Worm (Caenorhabditis elegans) whole organism, mixed stage, embryonic: Measurements from ENCODE around the gene dpf-6.
A peak's percentile ranks its signal among the peaks of the same experiment; 100 is the strongest.

Source experiments
- M03D4.4 ChIP-seq: sonication (generic microtip); optimal IDR thresholded peaks from 2 replicates; lab custom pipeline; 2017; ENCODE audit warnings: mild to moderate bottlenecking, missing genetic modification characterization, missing compliant biosample characterization
- bed-3 ChIP-seq: fragments of 200-800 bp; sonication (Bioruptor generic); optimal IDR thresholded peaks from 3 replicates; lab custom pipeline; 2018; ENCODE audit warnings: mild to moderate bottlenecking, missing genetic modification characterization, moderate library complexity, missing compliant biosample characterization
- blmp-1 ChIP-seq: fragments of 150-350 bp; optimal IDR thresholded peaks from 2 replicates; lab custom pipeline; 2014; ENCODE audit warnings: missing biosample characterization, missing genetic modification characterization
- ceh-39 ChIP-seq: fragments of 150-350 bp; optimal IDR thresholded peaks from 2 replicates; lab custom pipeline; 2014; ENCODE audit warnings: missing biosample characterization, missing genetic modification characterization
- ceh-43 ChIP-seq: fragments of 200-800 bp; sonication (Bioruptor generic); optimal IDR thresholded peaks from 2 replicates; lab custom pipeline; 2018; ENCODE audit warnings: mild to moderate bottlenecking, missing genetic modification characterization, moderate library complexity, missing compliant biosample characterization
- ceh-83 ChIP-seq: fragments of 200-800 bp; sonication (Bioruptor generic); optimal IDR thresholded peaks from 2 replicates; lab custom pipeline; 2018; ENCODE audit warnings: mild to moderate bottlenecking, missing genetic modification characterization, missing compliant biosample characterization
- ces-1 ChIP-seq: fragments of 150-350 bp; optimal IDR thresholded peaks from 2 replicates; lab custom pipeline; 2014; ENCODE audit warnings: missing biosample characterization, missing genetic modification reagents, missing genetic modification characterization
- cnd-1 ChIP-seq: fragments of 200-800 bp; sonication (Bioruptor generic); optimal IDR thresholded peaks from 2 replicates; lab custom pipeline; 2018; ENCODE audit warnings: mild to moderate bottlenecking, missing genetic modification characterization, missing compliant biosample characterization
- drap-1 ChIP-seq: fragments of 200-800 bp; sonication (Bioruptor generic); optimal IDR thresholded peaks from 3 replicates; lab custom pipeline; 2018; ENCODE audit warnings: mild to moderate bottlenecking, missing genetic modification characterization, missing compliant biosample characterization
- elt-1 ChIP-seq: sonication (generic microtip); optimal IDR thresholded peaks from 2 replicates; lab custom pipeline; 2017; ENCODE audit warnings: missing genetic modification characterization, mild to moderate bottlenecking, missing compliant biosample characterization, antibody characterized with exemption, moderate library complexity, borderline replicate concordance; ENCODE audit not compliant: insufficient read depth
- elt-3 ChIP-seq: fragments of 150-350 bp; optimal IDR thresholded peaks from 2 replicates; lab custom pipeline; 2014; ENCODE audit warnings: missing biosample characterization, missing genetic modification characterization
- flh-1 ChIP-seq: fragments of 200-800 bp; sonication (Bioruptor generic); optimal IDR thresholded peaks from 2 replicates; lab custom pipeline; 2018; ENCODE audit warnings: mild to moderate bottlenecking, missing genetic modification characterization, moderate library complexity, missing compliant biosample characterization
- ham-2 ChIP-seq: fragments of 200-800 bp; sonication (Bioruptor generic); optimal IDR thresholded peaks from 2 replicates; lab custom pipeline; 2018; ENCODE audit warnings: mild to moderate bottlenecking, missing genetic modification characterization, missing compliant biosample characterization
- hlh-1 ChIP-seq: fragments of 150-350 bp; optimal IDR thresholded peaks from 2 replicates; lab custom pipeline; 2014; ENCODE audit warnings: missing biosample characterization, missing genetic modification reagents, missing genetic modification characterization
- lin-13 ChIP-seq: fragments of 150-350 bp; optimal IDR thresholded peaks from 2 replicates; lab custom pipeline; 2014; ENCODE audit warnings: missing biosample characterization, missing genetic modification characterization
- lin-32 ChIP-seq: fragments of 200-800 bp; sonication (Bioruptor generic); optimal IDR thresholded peaks from 2 replicates; lab custom pipeline; 2018; ENCODE audit warnings: mild to moderate bottlenecking, missing genetic modification characterization, missing compliant biosample characterization
- lsy-2 ChIP-seq: fragments of 150-350 bp; optimal IDR thresholded peaks from 2 replicates; lab custom pipeline; 2014; ENCODE audit warnings: missing biosample characterization, missing genetic modification characterization
- mab-5 ChIP-seq: fragments of 150-350 bp; optimal IDR thresholded peaks from 2 replicates; lab custom pipeline; 2014; ENCODE audit warnings: missing biosample characterization, missing genetic modification characterization
- mep-1 ChIP-seq: fragments of 150-350 bp; optimal IDR thresholded peaks from 2 replicates; lab custom pipeline; 2017; ENCODE audit warnings: missing biosample characterization, missing genetic modification reagents, missing genetic modification characterization, inconsistent platforms
- mls-2 ChIP-seq: sonication (generic microtip); optimal IDR thresholded peaks from 2 replicates; lab custom pipeline; 2016; ENCODE audit warnings: mild to moderate bottlenecking, missing genetic modification characterization, moderate library complexity, missing compliant biosample characterization
- nhr-12 ChIP-seq: fragments of 150-350 bp; optimal IDR thresholded peaks from 2 replicates; lab custom pipeline; 2014; ENCODE audit warnings: missing biosample characterization, missing genetic modification characterization
- nhr-2 ChIP-seq: fragments of 150-350 bp; optimal IDR thresholded peaks from 2 replicates; lab custom pipeline; 2014; ENCODE audit warnings: missing biosample characterization, missing genetic modification characterization
- nhr-237 ChIP-seq: fragments of 150-350 bp; optimal IDR thresholded peaks from 2 replicates; lab custom pipeline; 2014; ENCODE audit warnings: missing biosample characterization, missing genetic modification characterization
- nhr-28 ChIP-seq: fragments of 150-350 bp; optimal IDR thresholded peaks from 2 replicates; lab custom pipeline; 2014; ENCODE audit warnings: missing biosample characterization, missing genetic modification characterization
- nhr-76 ChIP-seq: sonication (generic microtip); optimal IDR thresholded peaks from 2 replicates; lab custom pipeline; 2017; ENCODE audit warnings: missing biosample characterization, missing genetic modification characterization
- pha-4 ChIP-seq: fragments of 150-350 bp; optimal IDR thresholded peaks from 2 replicates; lab custom pipeline; 2018; ENCODE audit warnings: missing biosample characterization, missing genetic modification reagents, missing genetic modification characterization
- sem-2 ChIP-seq: fragments of 200-800 bp; sonication (Bioruptor generic); optimal IDR thresholded peaks from 2 replicates; lab custom pipeline; 2018; ENCODE audit warnings: mild to moderate bottlenecking, missing genetic modification characterization, missing compliant biosample characterization
- snpc-4 ChIP-seq: fragments of 150-350 bp; optimal IDR thresholded peaks from 2 replicates; lab custom pipeline; 2014; ENCODE audit warnings: missing biosample characterization, missing genetic modification characterization
- sptf-1 ChIP-seq: sonication (generic microtip); optimal IDR thresholded peaks from 2 replicates; lab custom pipeline; 2017; ENCODE audit warnings: mild to moderate bottlenecking, missing genetic modification characterization, moderate library complexity, missing compliant biosample characterization
- tbx-8 ChIP-seq: fragments of 200-800 bp; sonication (Bioruptor generic); optimal IDR thresholded peaks from 2 replicates; lab custom pipeline; 2018; ENCODE audit warnings: mild to moderate bottlenecking, missing genetic modification characterization, moderate library complexity, missing compliant biosample characterization
- unc-120 ChIP-seq: sonication (generic microtip); optimal IDR thresholded peaks from 2 replicates; lab custom pipeline; 2017; ENCODE audit warnings: missing genetic modification characterization, missing compliant biosample characterization; ENCODE audit not compliant: poor library complexity, severe bottlenecking
- unc-39 ChIP-seq: fragments of 150-350 bp; optimal IDR thresholded peaks from 2 replicates; lab custom pipeline; 2014; ENCODE audit warnings: missing biosample characterization, missing genetic modification characterization
- unc-62 ChIP-seq: fragments of 150-350 bp; optimal IDR thresholded peaks from 2 replicates; lab custom pipeline; 2014; ENCODE audit warnings: missing biosample characterization, missing genetic modification reagents, missing genetic modification characterization
- zip-8 ChIP-seq: fragments of 150-350 bp; optimal IDR thresholded peaks from 2 replicates; lab custom pipeline; 2014; ENCODE audit warnings: missing biosample characterization, missing genetic modification characterization
- ztf-11 ChIP-seq: fragments of 150-350 bp; optimal IDR thresholded peaks from 2 replicates; lab custom pipeline; 2014; ENCODE audit warnings: missing biosample characterization, missing genetic modification characterization

The dpf-6 gene

DNA sequence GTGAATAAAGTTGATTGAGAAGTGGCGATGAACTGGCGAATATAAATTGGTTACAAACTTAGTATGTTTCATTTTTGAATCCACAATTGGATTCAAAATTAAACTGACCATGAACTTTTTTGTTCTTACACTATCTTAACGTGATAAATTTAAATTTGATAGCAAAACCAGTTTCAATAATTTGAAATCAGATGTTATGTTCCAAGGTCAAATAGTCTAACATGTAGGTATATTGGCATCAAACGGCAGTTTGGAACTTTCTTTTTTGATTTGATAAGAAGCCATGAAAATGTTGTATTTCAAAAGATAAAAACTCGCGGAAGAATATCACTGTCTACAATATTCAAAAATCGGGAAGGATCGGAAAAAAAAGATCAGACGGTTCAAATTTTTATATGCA, 2.0 kb upstream of the dpf-6 start:
- TF ChIP-seq drap-1 (GFP tag; lab: Kevin White, UChicago) (no peak), ceh-83 (GFP tag; lab: Kevin White, UChicago) (no peak), mep-1 (tag; lab: Kevin White, UChicago) (no peak), unc-62 (no peak), nhr-76 (tag; lab: Kevin White, UChicago) (no peak), zip-8 (tag; lab: Kevin White, UChicago) (no peak), tbx-8 (GFP tag; lab: Kevin White, UChicago) (no peak), unc-120 (tag; lab: Kevin White, UChicago) (no peak)

DNA sequence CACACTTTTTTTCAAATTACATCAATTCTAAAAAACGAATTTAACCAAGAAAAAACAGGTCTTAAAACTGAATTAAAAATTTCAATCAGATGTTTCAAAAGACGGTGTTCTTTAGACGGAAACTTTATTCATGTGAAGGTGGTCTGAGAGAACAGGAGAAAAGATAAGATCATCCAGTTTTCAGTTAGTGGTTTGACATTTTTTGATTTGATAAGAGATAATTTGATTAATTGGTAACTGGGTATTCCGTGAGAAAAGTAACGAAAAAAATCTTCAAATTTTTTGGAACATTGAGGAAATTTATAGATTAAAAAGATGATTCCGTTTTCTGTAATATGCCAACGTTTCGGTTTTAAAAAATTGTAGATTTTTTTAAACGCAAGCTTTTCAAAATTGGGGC, 1.5 kb upstream of the dpf-6 start:
- TF ChIP-seq ceh-43 (GFP tag; lab: Kevin White, UChicago) = no peak

DNA sequence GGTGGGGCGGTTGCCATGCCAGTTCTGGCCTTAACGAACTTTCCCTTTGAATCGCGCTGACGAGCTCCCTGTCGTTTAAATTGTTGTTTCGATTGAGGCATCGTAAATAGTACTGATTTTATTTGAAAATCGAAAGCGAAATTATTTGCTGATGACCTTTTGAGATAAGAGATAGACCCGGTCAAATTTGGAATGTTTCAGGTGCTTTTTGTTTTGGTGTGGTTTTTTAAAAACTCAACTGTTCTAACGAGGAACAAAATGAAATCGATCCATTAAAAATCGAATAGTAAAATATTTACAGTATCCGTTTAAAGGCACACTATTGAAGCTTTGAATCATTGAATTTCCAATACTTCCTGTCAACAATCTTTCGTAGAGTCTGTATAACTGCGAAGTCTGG, 4.7 kb downstream of the dpf-6 start, which contains the start of gene K12H4.6:
Gene K12H4.6, minus strand, starts transcription at position 101 of the 400 bp plus-strand sequence.
- TF ChIP-seq zip-8 (tag; lab: Kevin White, UChicago) (no peak), cnd-1 (tag; lab: Kevin White, UChicago) (no peak), hlh-1 (tag; lab: Kevin White, UChicago) (no peak), sem-2 (GFP tag; lab: Kevin White, UChicago) (no peak), M03D4.4 (tag; lab: Kevin White, UChicago) (no peak), mep-1 (tag; lab: Kevin White, UChicago) (no peak), nhr-237 (tag; lab: Kevin White, UChicago) (no peak), elt-1 (tag; lab: Kevin White, UChicago) (no peak), ces-1 (no peak), mab-5 (tag; lab: Kevin White, UChicago) (no peak), unc-120 (tag; lab: Kevin White, UChicago) (no peak), flh-1 (no peak), mls-2 (no peak), blmp-1 (tag; lab: Kevin White, UChicago) (no peak), nhr-76 (tag; lab: Kevin White, UChicago) (no peak), ceh-83 (GFP tag; lab: Kevin White, UChicago) (no peak)

DNA sequence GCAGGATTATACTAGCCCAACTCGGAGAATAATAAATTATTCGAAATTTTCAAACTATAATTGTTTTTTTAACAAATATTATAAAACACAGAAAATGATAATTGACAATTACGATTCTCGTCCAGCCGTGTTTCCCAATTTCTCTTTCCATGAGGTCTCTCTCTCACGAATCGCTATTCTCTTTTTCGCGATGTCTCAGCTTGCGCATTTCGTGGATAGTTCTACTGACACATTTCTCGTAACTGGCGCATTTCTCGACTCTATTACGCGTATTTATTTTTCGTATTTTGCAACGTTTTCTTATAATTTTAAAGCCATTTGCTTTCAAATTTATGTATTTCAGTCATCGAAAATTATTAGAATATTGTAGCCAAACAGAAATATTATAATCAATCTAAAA, 5.7 kb downstream of the dpf-6 start:
- TF ChIP-seq ham-2 (GFP tag; lab: Kevin White, UChicago) = peak; percentile 98
- TF ChIP-seq nhr-2 (tag; lab: Kevin White, UChicago) = peak; percentile 22
- peak; percentile 94 for TF ChIP-seq unc-62
- peak; percentile 94 for TF ChIP-seq ztf-11
- TF ChIP-seq bed-3 (GFP tag; lab: Kevin White, UChicago) = peak; percentile 98
- TF ChIP-seq mep-1 (tag; lab: Kevin White, UChicago) = peak; percentile 100
- peak; percentile 99 for TF ChIP-seq lin-13 (tag; lab: Kevin White, UChicago)
- peak; percentile 56 for TF ChIP-seq elt-1 (tag; lab: Kevin White, UChicago)
- TF ChIP-seq mls-2 = peak; percentile 100
- peak; percentile 87 for TF ChIP-seq elt-3
- no peak for TF ChIP-seq nhr-76 (tag; lab: Kevin White, UChicago)
- TF ChIP-seq sptf-1 = peak; percentile 100
- peak; percentile 99 for TF ChIP-seq cnd-1 (tag; lab: Kevin White, UChicago)
- peak; percentile 88 for TF ChIP-seq hlh-1 (tag; lab: Kevin White, UChicago)
- TF ChIP-seq zip-8 (tag; lab: Kevin White, UChicago) = no peak
- TF ChIP-seq nhr-28 (tag; lab: Kevin White, UChicago) = peak; percentile 94
- peak; percentile 90 for TF ChIP-seq ces-1
- no peak for TF ChIP-seq snpc-4 (tag; lab: Kevin White, UChicago)
- peak; percentile 96 for TF ChIP-seq flh-1
- peak; percentile 55 for TF ChIP-seq nhr-12 (tag; lab: Kevin White, UChicago)
- peak; percentile 67 for TF ChIP-seq unc-39 (tag; lab: Kevin White, UChicago)
- TF ChIP-seq sem-2 (GFP tag; lab: Kevin White, UChicago) = peak; percentile 97
- peak; percentile 100 for TF ChIP-seq lin-32 (GFP tag; lab: Kevin White, UChicago)
- TF ChIP-seq pha-4 (tag; lab: Kevin White, UChicago) = peak; percentile 98
- TF ChIP-seq blmp-1 (tag; lab: Kevin White, UChicago) = peak; percentile 67
- peak; percentile 68 for TF ChIP-seq mab-5 (tag; lab: Kevin White, UChicago)
- peak; percentile 100 for TF ChIP-seq drap-1 (GFP tag; lab: Kevin White, UChicago)
- TF ChIP-seq M03D4.4 (tag; lab: Kevin White, UChicago) = peak; percentile 99
- peak; percentile 99 for TF ChIP-seq nhr-237 (tag; lab: Kevin White, UChicago)
- peak; percentile 90 for TF ChIP-seq ceh-39 (tag; lab: Kevin White, UChicago)
- peak; percentile 93 for TF ChIP-seq lsy-2 (tag; lab: Kevin White, UChicago)
- TF ChIP-seq tbx-8 (GFP tag; lab: Kevin White, UChicago) = peak; percentile 99
- TF ChIP-seq ceh-83 (GFP tag; lab: Kevin White, UChicago) = peak; percentile 99
- peak; percentile 99 for TF ChIP-seq unc-120 (tag; lab: Kevin White, UChicago)
- peak; percentile 98 for TF ChIP-seq ceh-43 (GFP tag; lab: Kevin White, UChicago)
- TF ChIP-seq, all 35 proteins: peak for 32
